Fruit fly (Drosophila melanogaster): ENCODE data around the gene CG6761.
A peak's percentile ranks its signal among the peaks of the same experiment; 100 is the strongest.

Gene CG6761

dm6 chr3L:9696650-9697526 is 6.5 kb downstream of the CG6761 start, which contains the start of gene Prps (continued):
- no peak for TF ChIP-seq Elba2 (GFP tag; optimal IDR thresholded peaks at IDR 0.05)
- TF ChIP-seq CG13296 (GFP tag; optimal IDR thresholded peaks at IDR 0.05) = peak; percentile 79
- no peak for TF ChIP-seq CG10431 (GFP tag; optimal IDR thresholded peaks at IDR 0.05)
- TF ChIP-seq inv (GFP tag; IDR thresholded peaks at IDR 0.05; ENCODE audit: partially characterized antibody) = no peak
- peak; percentile 55 for TF ChIP-seq ATbp (GFP tag; optimal IDR thresholded peaks at IDR 0.05)
- TF ChIP-seq pita (GFP tag; optimal IDR thresholded peaks at IDR 0.05) = no peak
- no peak for TF ChIP-seq CG2116 (GFP tag; optimal IDR thresholded peaks at IDR 0.05)
- TF ChIP-seq tna (GFP tag; IDR thresholded peaks at IDR 0.05; ENCODE audit: partially characterized antibody) = no peak; the same call in 1 of the 2 replicates
- peak; percentile 59 for TF ChIP-seq nerfin-1 (tag; optimal IDR thresholded peaks at IDR 0.05)
- TF ChIP-seq CG2678 (tag; optimal IDR thresholded peaks at IDR 0.05) = peak; percentile 76
- peak; percentile 71 for TF ChIP-seq CG18262 (tag; optimal IDR thresholded peaks at IDR 0.05)
- TF ChIP-seq CG31441 (GFP tag; IDR thresholded peaks at IDR 0.05) = peak; percentile 67
- peak; percentile 88 for TF ChIP-seq mam (GFP tag; optimal IDR thresholded peaks at IDR 0.05)
- TF ChIP-seq lilli (GFP tag; optimal IDR thresholded peaks at IDR 0.05) = peak; percentile 81
- peak; percentile 71 for TF ChIP-seq CG14050 (GFP tag; IDR thresholded peaks at IDR 0.05)
- no peak for TF ChIP-seq trh (GFP tag; optimal IDR thresholded peaks at IDR 0.05)
- no peak for TF ChIP-seq CG30431 (GFP tag; optimal IDR thresholded peaks at IDR 0.05)
- TF ChIP-seq Sry-β (GFP tag; optimal IDR thresholded peaks at IDR 0.05) = no peak
- peak; percentile 61 for TF ChIP-seq CG10267 (tag; optimal IDR thresholded peaks at IDR 0.05)
- peak; percentile 82 for TF ChIP-seq Dbx (GFP tag; IDR thresholded peaks at IDR 0.05)
- TF ChIP-seq HLH3B (GFP tag; IDR thresholded peaks at IDR 0.05) = peak; percentile 87
- TF ChIP-seq CG32772 (GFP tag; IDR thresholded peaks at IDR 0.05) = peak; percentile 57
- no peak for TF ChIP-seq usp (GFP tag; optimal IDR thresholded peaks at IDR 0.05)
- peak; percentile 79 for TF ChIP-seq CG11695 (GFP tag; IDR thresholded peaks at IDR 0.05)
- peak; percentile 73 for TF ChIP-seq CG8388 (GFP tag; optimal IDR thresholded peaks at IDR 0.05)
- no peak for TF ChIP-seq cato (GFP tag; optimal IDR thresholded peaks at IDR 0.05; ENCODE audit: borderline replicate concordance)
- peak; percentile 37 for TF ChIP-seq fd3F (GFP tag; optimal IDR thresholded peaks at IDR 0.05)
- TF ChIP-seq CG1602 (GFP tag; optimal IDR thresholded peaks at IDR 0.05) = peak; percentile 46
- peak; percentile 67 for TF ChIP-seq crc (GFP tag; optimal IDR thresholded peaks at IDR 0.05)
- TF ChIP-seq stc (GFP tag; IDR thresholded peaks at IDR 0.05) = peak; percentile 79
- peak; percentile 85 for TF ChIP-seq lbe (GFP tag; optimal IDR thresholded peaks at IDR 0.05)
- no peak for TF ChIP-seq CG14860 (GFP tag; IDR thresholded peaks at IDR 0.05; ENCODE audit: partially characterized antibody)
- TF ChIP-seq CG17385 (GFP tag; optimal IDR thresholded peaks at IDR 0.05) = peak; percentile 75
- peak; percentile 79 for TF ChIP-seq CG4282 (GFP tag; optimal IDR thresholded peaks at IDR 0.05)
- no peak for TF ChIP-seq nerfin-2 (GFP tag; IDR thresholded peaks at IDR 0.05; ENCODE audit: partially characterized antibody)
- no peak for TF ChIP-seq Doc2 (GFP tag; IDR thresholded peaks at IDR 0.05)
- peak; percentile 59 for TF ChIP-seq Six4 (GFP tag; optimal IDR thresholded peaks at IDR 0.05)
- TF ChIP-seq dpn (GFP tag; optimal IDR thresholded peaks at IDR 0.05) = peak; percentile 78 to 83
- no peak for TF ChIP-seq yki (optimal IDR thresholded peaks at IDR 0.05)
- TF ChIP-seq zfh2 (GFP tag; optimal IDR thresholded peaks at IDR 0.05) = peak; percentile 51
- TF ChIP-seq gro (GFP tag; optimal IDR thresholded peaks at IDR 0.05) = peak; percentile 87
- TF ChIP-seq CG4617 (GFP tag; optimal IDR thresholded peaks at IDR 0.05; ENCODE audit: borderline replicate concordance) = peak; percentile 17
- TF ChIP-seq CG10321 (GFP tag; IDR thresholded peaks at IDR 0.05) = no peak
- TF ChIP-seq CG14710 (tag; optimal IDR thresholded peaks at IDR 0.05) = peak; percentile 34
- TF ChIP-seq nmo (GFP tag; optimal IDR thresholded peaks at IDR 0.05) = peak; percentile 27
- no peak for TF ChIP-seq knrl (GFP tag; IDR thresholded peaks at IDR 0.05; ENCODE audit: partially characterized antibody)
- TF ChIP-seq CG15073 (GFP tag; optimal IDR thresholded peaks at IDR 0.05) = no peak
- no peak for TF ChIP-seq wor (GFP tag; IDR thresholded peaks at IDR 0.05)
- TF ChIP-seq vfl (GFP tag; optimal IDR thresholded peaks at IDR 0.05) = peak; percentile 64
